Fruit fly (Drosophila melanogaster) Kc167 (cell line): Measurements from ENCODE around the gene CG11068.

Experiments used
- insv ChIP-seq: fragments of >200 bp; optimal IDR thresholded peaks from 3 replicates; lab custom pipeline; 2018; ENCODE audit warnings: missing external identifiers
- psq ChIP-seq: fragments of >200 bp; optimal IDR thresholded peaks from 2 replicates; lab custom pipeline; 2017; ENCODE audit warnings: missing external identifiers
- ttk ChIP-seq: sonication (Bioruptor generic); optimal IDR thresholded peaks from 2 replicates; lab custom pipeline; 2017; ENCODE audit warnings: missing external identifiers

dm6 chrX:13948805-13949361 lies 6.2 kb upstream of the CG11068 start:
- TF ChIP-seq ttk (no peak), psq (lab: Kevin White, UChicago) (no peak), insv (lab: Kevin White, UChicago) (no peak)
